Worm (Caenorhabditis elegans): ENCODE results near the gene gcna-1.

Gene gcna-1

ce11 chrIII:5975005-5975730 is 33.7 kb downstream of the gcna-1 start, which contains the start of gene mlp-1:
mlp-1 (minus strand) TSS chrIII:5975055.
- TF ChIP-seq ref-1 (GFP tag; conservative IDR thresholded peaks at IDR 0.05): no peak
- TF ChIP-seq flt-1 (GFP tag; IDR thresholded peaks at IDR 0.05): no peak
- TF ChIP-seq T22C8.4 (GFP tag; IDR thresholded peaks at IDR 0.05): no peak
- TF ChIP-seq med-1 (GFP tag; optimal IDR thresholded peaks at IDR 0.05; ENCODE audit: insufficient read depth): no peak
- no peak for TF ChIP-seq tab-1 (GFP tag; IDR thresholded peaks at IDR 0.05)
- no peak for TF ChIP-seq ztf-29 (GFP tag; IDR thresholded peaks at IDR 0.05)

ce11 chrIII:5967640-5968039 is 41.2 kb downstream of the gcna-1 start:
- TF ChIP-seq ztf-23 (GFP tag; IDR thresholded peaks at IDR 0.05) (no peak), ztf-29 (GFP tag; IDR thresholded peaks at IDR 0.05) (no peak), ref-1 (GFP tag; conservative IDR thresholded peaks at IDR 0.05) (no peak), cog-1 (tag; optimal IDR thresholded peaks at IDR 0.05) (no peak), tab-1 (GFP tag; IDR thresholded peaks at IDR 0.05) (no peak), flt-1 (GFP tag; IDR thresholded peaks at IDR 0.05) (no peak), klf-2 (GFP tag; conservative IDR thresholded peaks at IDR 0.05) (no peak), med-1 (GFP tag; optimal IDR thresholded peaks at IDR 0.05; ENCODE audit: insufficient read depth) (no peak), T22C8.4 (GFP tag; IDR thresholded peaks at IDR 0.05) (no peak)

ce11 chrIII:5965839-5966463 is 42.9 kb downstream of the gcna-1 start, which contains the start of gene dct-6:
dct-6 (plus strand) TSS chrIII:5966413.
- no peak for TF ChIP-seq med-1 (GFP tag; optimal IDR thresholded peaks at IDR 0.05; ENCODE audit: insufficient read depth)
- no peak for TF ChIP-seq klf-2 (GFP tag; conservative IDR thresholded peaks at IDR 0.05)
- TF ChIP-seq ref-1 (GFP tag; conservative IDR thresholded peaks at IDR 0.05): no peak

ce11 chrIII:5965368-5965767 is 43.5 kb downstream of the gcna-1 start:
- TF ChIP-seq ztf-29 (GFP tag; IDR thresholded peaks at IDR 0.05): no peak
- no peak for TF ChIP-seq cog-1 (tag; optimal IDR thresholded peaks at IDR 0.05)
- no peak for TF ChIP-seq tab-1 (GFP tag; IDR thresholded peaks at IDR 0.05)
- TF ChIP-seq flt-1 (GFP tag; IDR thresholded peaks at IDR 0.05): no peak
- no peak for TF ChIP-seq T22C8.4 (GFP tag; IDR thresholded peaks at IDR 0.05)
- no peak for TF ChIP-seq klf-2 (GFP tag; conservative IDR thresholded peaks at IDR 0.05)
- TF ChIP-seq med-1 (GFP tag; optimal IDR thresholded peaks at IDR 0.05; ENCODE audit: insufficient read depth): no peak
- TF ChIP-seq ref-1 (GFP tag; conservative IDR thresholded peaks at IDR 0.05): no peak
- no peak for TF ChIP-seq ztf-23 (GFP tag; IDR thresholded peaks at IDR 0.05)

- no peak for TF ChIP-seq T22C8.4 (GFP tag; IDR thresholded peaks at IDR 0.05)
- TF ChIP-seq ztf-29 (GFP tag; IDR thresholded peaks at IDR 0.05): no peak
- TF ChIP-seq klf-2 (GFP tag; conservative IDR thresholded peaks at IDR 0.05): no peak
- TF ChIP-seq flt-1 (GFP tag; IDR thresholded peaks at IDR 0.05): no peak
- no peak for TF ChIP-seq med-1 (GFP tag; optimal IDR thresholded peaks at IDR 0.05; ENCODE audit: insufficient read depth)
- no peak for TF ChIP-seq ztf-23 (GFP tag; IDR thresholded peaks at IDR 0.05)
- no peak for TF ChIP-seq ref-1 (GFP tag; conservative IDR thresholded peaks at IDR 0.05)
- TF ChIP-seq cog-1 (tag; optimal IDR thresholded peaks at IDR 0.05): no peak
These were observed 44.7 kb downstream of the gcna-1 start for ce11 chrIII:5964058-5964632.

ce11 chrIII:5961560-5961959 is 47.3 kb downstream of the gcna-1 start:
- TF ChIP-seq klf-2 (GFP tag; conservative IDR thresholded peaks at IDR 0.05) (no peak), med-1 (GFP tag; optimal IDR thresholded peaks at IDR 0.05; ENCODE audit: insufficient read depth) (no peak), ztf-23 (GFP tag; IDR thresholded peaks at IDR 0.05) (no peak), cog-1 (tag; optimal IDR thresholded peaks at IDR 0.05) (no peak), flt-1 (GFP tag; IDR thresholded peaks at IDR 0.05) (no peak), ztf-29 (GFP tag; IDR thresholded peaks at IDR 0.05) (no peak), ref-1 (GFP tag; conservative IDR thresholded peaks at IDR 0.05) (no peak), tab-1 (GFP tag; IDR thresholded peaks at IDR 0.05) (no peak), T22C8.4 (GFP tag; IDR thresholded peaks at IDR 0.05) (no peak)

ce11 chrIII:5959049-5959448 is 49.8 kb downstream of the gcna-1 start:
- TF ChIP-seq ztf-23 (GFP tag; IDR thresholded peaks at IDR 0.05) (no peak), T22C8.4 (GFP tag; IDR thresholded peaks at IDR 0.05) (no peak), klf-2 (GFP tag; conservative IDR thresholded peaks at IDR 0.05) (no peak), ztf-29 (GFP tag; IDR thresholded peaks at IDR 0.05) (no peak), tab-1 (GFP tag; IDR thresholded peaks at IDR 0.05) (no peak), med-1 (GFP tag; optimal IDR thresholded peaks at IDR 0.05; ENCODE audit: insufficient read depth) (no peak), ref-1 (GFP tag; conservative IDR thresholded peaks at IDR 0.05) (no peak), flt-1 (GFP tag; IDR thresholded peaks at IDR 0.05) (no peak), cog-1 (tag; optimal IDR thresholded peaks at IDR 0.05) (no peak)

ce11 chrIII:5958172-5958886 is 50.6 kb downstream of the gcna-1 start, which contains the start of the genes nono-1 and nop-1:
nono-1 (minus strand) TSS chrIII:5958246.
nop-1 (plus strand) TSS chrIII:5958722.
- TF ChIP-seq flt-1 (GFP tag; IDR thresholded peaks at IDR 0.05): peak; percentile 64; the same call in 1 of the 2 replicates
- no peak for TF ChIP-seq tab-1 (GFP tag; IDR thresholded peaks at IDR 0.05)
